Worm (Caenorhabditis elegans) whole organism, L4 larva: ENCODE measurements around the gene Y53F4B.17.

Source experiments
- F10B5.3 ChIP-seq: sonication (generic microtip); optimal IDR thresholded peaks from 2 replicates; lab custom pipeline; 2016; ENCODE audit warnings: mild to moderate bottlenecking, missing genetic modification characterization, missing compliant biosample characterization
- F44E2.7 ChIP-seq: fragments of 200-800 bp; sonication (Bioruptor generic); IDR thresholded peaks from 2 replicates; pipeline ENCODE4 v2.1.2; 2022; ENCODE audit warnings: missing genetic modification characterization, missing compliant biosample characterization
- R02D3.7 ChIP-seq: fragments of 150-350 bp; sonication (generic microtip); optimal IDR thresholded peaks from 3 replicates; lab custom pipeline; 2014; ENCODE audit warnings: missing biosample characterization, missing genetic modification characterization
- T20F7.1 ChIP-seq: fragments of 200-800 bp; sonication (Bioruptor generic); optimal IDR thresholded peaks from 2 replicates; lab custom pipeline; 2018; ENCODE audit warnings: mild to moderate bottlenecking, missing genetic modification characterization, missing compliant biosample characterization
- Y48G9A.11 ChIP-seq: fragments of 200-800 bp; sonication (Bioruptor generic); IDR thresholded peaks from 2 replicates; pipeline ENCODE4 v1.3.6; 2022; ENCODE audit warnings: missing genetic modification reagents, missing genetic modification characterization, missing compliant biosample characterization
- aha-1 ChIP-seq: fragments of 150-350 bp; peaks from one replicate; lab custom pipeline; 2014; ENCODE audit warnings: missing biosample characterization, missing genetic modification characterization
- attf-4 ChIP-seq: sonication (generic microtip); optimal IDR thresholded peaks from 3 replicates; lab custom pipeline; 2017; ENCODE audit warnings: missing biosample characterization, missing genetic modification characterization
- ceh-28 ChIP-seq: fragments of 150-350 bp; optimal IDR thresholded peaks from 2 replicates; lab custom pipeline; 2014; ENCODE audit warnings: missing biosample characterization, missing genetic modification reagents, missing genetic modification characterization
- ceh-44 ChIP-seq: fragments of 200-800 bp; sonication (Bioruptor generic); IDR thresholded peaks from 2 replicates; pipeline ENCODE4 v1.3.6; 2022; ENCODE audit warnings: missing genetic modification reagents, missing genetic modification characterization, missing compliant biosample characterization
- ceh-62 ChIP-seq: sonication (generic microtip); optimal IDR thresholded peaks from 2 replicates; lab custom pipeline; 2017; ENCODE audit warnings: missing biosample characterization, missing genetic modification characterization
- cey-2 ChIP-seq: sonication (generic microtip); optimal IDR thresholded peaks from 3 replicates; lab custom pipeline; 2017; ENCODE audit warnings: missing genetic modification characterization, mild to moderate bottlenecking, missing compliant biosample characterization, antibody characterized with exemption, borderline replicate concordance; ENCODE audit not compliant: insufficient read depth
- ctbp-1 ChIP-seq: fragments of 200-800 bp; sonication (Bioruptor generic); IDR thresholded peaks from 2 replicates; pipeline ENCODE4 v1.3.6; 2022; ENCODE audit warnings: missing genetic modification reagents, missing genetic modification characterization, missing compliant biosample characterization
- daf-12 ChIP-seq: fragments of 150-350 bp; optimal IDR thresholded peaks from 2 replicates; lab custom pipeline; 2014; ENCODE audit warnings: missing biosample characterization, missing genetic modification reagents, missing genetic modification characterization
- daf-16 ChIP-seq, 3 experiments: sonication (generic microtip); optimal IDR thresholded peaks; 2 replicates each; lab custom pipeline; 2016 to 2017; ENCODE audit warnings: missing genetic modification characterization in 3 of 3, missing genetic modification reagents in 3 of 3, mild to moderate bottlenecking in 2 of 3, missing compliant biosample characterization in 2 of 3, missing biosample characterization in 1 of 3, moderate library complexity in 1 of 3
- dmd-6 ChIP-seq: fragments of 200-800 bp; sonication (Bioruptor generic); IDR thresholded peaks from 2 replicates; pipeline ENCODE4 v1.3.6; 2022; ENCODE audit warnings: missing genetic modification reagents, missing genetic modification characterization, missing compliant biosample characterization
- duxl-1 ChIP-seq: sonication (generic microtip); optimal IDR thresholded peaks from 2 replicates; lab custom pipeline; 2016; ENCODE audit warnings: mild to moderate bottlenecking, missing genetic modification characterization, moderate library complexity, missing compliant biosample characterization; ENCODE audit not compliant: poor library complexity
- fkh-10 ChIP-seq: fragments of 150-350 bp; optimal IDR thresholded peaks from 2 replicates; lab custom pipeline; 2014; ENCODE audit warnings: missing biosample characterization, missing genetic modification reagents, missing genetic modification characterization
- fos-1 ChIP-seq: fragments of 150-350 bp; optimal IDR thresholded peaks from 2 replicates; lab custom pipeline; 2014; ENCODE audit warnings: missing biosample characterization, missing genetic modification characterization
- lin-1 ChIP-seq: fragments of 200-800 bp; sonication (Bioruptor generic); IDR thresholded peaks from 2 replicates; pipeline ENCODE4 v1.3.6; 2022; ENCODE audit warnings: missing genetic modification reagents, missing genetic modification characterization, missing compliant biosample characterization
- lin-13 ChIP-seq: fragments of 150-350 bp; optimal IDR thresholded peaks from 2 replicates; lab custom pipeline; 2014; ENCODE audit warnings: missing biosample characterization, missing genetic modification reagents, missing genetic modification characterization
- lin-15B ChIP-seq: fragments of 150-350 bp; sonication (generic microtip); optimal IDR thresholded peaks from 3 replicates; lab custom pipeline; 2014; ENCODE audit warnings: missing biosample characterization, missing genetic modification characterization
- lin-38 ChIP-seq: fragments of 200-800 bp; sonication (Bioruptor generic); IDR thresholded peaks from 2 replicates; pipeline ENCODE4 v1.3.6; 2022; ENCODE audit warnings: missing genetic modification reagents, missing genetic modification characterization, missing compliant biosample characterization
- lin-39 ChIP-seq: fragments of 150-350 bp; optimal IDR thresholded peaks from 2 replicates; lab custom pipeline; 2014; ENCODE audit warnings: missing biosample characterization, missing genetic modification reagents, missing genetic modification characterization
- lir-3 ChIP-seq: sonication (generic microtip); optimal IDR thresholded peaks from 2 replicates; lab custom pipeline; 2016; ENCODE audit warnings: mild to moderate bottlenecking, missing genetic modification characterization, missing compliant biosample characterization
- lsy-2 ChIP-seq, 2 experiments: fragments of 150-350 bp in 1 of 2; sonication (generic microtip) in 1 of 2; optimal IDR thresholded peaks; 2 replicates each; lab custom pipeline; 2014 to 2017; ENCODE audit warnings: missing biosample characterization in 2 of 2, missing genetic modification characterization in 2 of 2
- madf-5 ChIP-seq, 2 experiments: fragments of 200-800 bp; sonication (Bioruptor generic); IDR thresholded peaks; 2 replicates each; pipeline ENCODE4 v1.3.6; 2022; ENCODE audit warnings: missing compliant biosample characterization in 2 of 2, missing genetic modification characterization in 2 of 2
- mdt-29 ChIP-seq: fragments of 200-800 bp; sonication (Bioruptor generic); IDR thresholded peaks from 2 replicates; pipeline ENCODE4 v1.3.6; 2022; ENCODE audit warnings: missing genetic modification reagents, missing genetic modification characterization, missing compliant biosample characterization
- mes-2 ChIP-seq: sonication (generic microtip); optimal IDR thresholded peaks from 2 replicates; lab custom pipeline; 2016; ENCODE audit warnings: missing genotype, mild to moderate bottlenecking, missing genetic modification characterization, missing compliant biosample characterization; ENCODE audit not compliant: poor library complexity, severe bottlenecking
- mxl-3 ChIP-seq: fragments of 200-800 bp; sonication (Bioruptor generic); optimal IDR thresholded peaks from 2 replicates; lab custom pipeline; 2018; ENCODE audit warnings: mild to moderate bottlenecking, missing genetic modification characterization, missing compliant biosample characterization
- nhr-237 ChIP-seq: sonication (generic microtip); optimal IDR thresholded peaks from 2 replicates; lab custom pipeline; 2017; ENCODE audit warnings: missing biosample characterization, missing genetic modification characterization
- nhr-25 ChIP-seq: sonication (generic microtip); optimal IDR thresholded peaks from 2 replicates; lab custom pipeline; 2017; ENCODE audit warnings: missing genetic modification characterization, mild to moderate bottlenecking, missing compliant biosample characterization, antibody characterized with exemption, moderate library complexity, borderline replicate concordance; ENCODE audit not compliant: insufficient read depth
- nhr-77 ChIP-seq: fragments of 150-350 bp; optimal IDR thresholded peaks from 2 replicates; lab custom pipeline; 2014; ENCODE audit warnings: missing biosample characterization, missing genetic modification characterization
- pqm-1 ChIP-seq: sonication (generic microtip); optimal IDR thresholded peaks from 2 replicates; lab custom pipeline; 2017; ENCODE audit warnings: missing biosample characterization, missing genetic modification characterization
- skn-1 ChIP-seq: fragments of 150-350 bp; optimal IDR thresholded peaks from 2 replicates; lab custom pipeline; 2014; ENCODE audit warnings: missing biosample characterization, missing genetic modification characterization
- snpc-1.2 ChIP-seq: fragments of 200-800 bp; sonication (Bioruptor generic); IDR thresholded peaks from 2 replicates; pipeline ENCODE4 v1.3.6; 2022; ENCODE audit warnings: missing genetic modification reagents, missing genetic modification characterization, missing compliant biosample characterization
- snpc-4 ChIP-seq: fragments of 150-350 bp; optimal IDR thresholded peaks from 2 replicates; lab custom pipeline; 2014; ENCODE audit warnings: missing biosample characterization, missing genetic modification characterization
- unc-130 ChIP-seq: sonication (generic microtip); optimal IDR thresholded peaks from 2 replicates; lab custom pipeline; 2016; ENCODE audit warnings: missing genetic modification reagents, missing genetic modification characterization, missing compliant biosample characterization
- unc-62 ChIP-seq, 3 experiments: fragments of 150-350 bp in 1 of 3; sonication (generic microtip); optimal IDR thresholded peaks in 2 of 3; peaks in 1 of 3; 1 replicate in 1 of 3; 2 replicates in 2 of 3; lab custom pipeline; 2014 to 2017; ENCODE audit warnings: missing biosample characterization in 3 of 3, missing genetic modification characterization in 3 of 3, missing genetic modification reagents in 3 of 3, missing genotype in 1 of 3
- zip-2 ChIP-seq: fragments of 150-350 bp; optimal IDR thresholded peaks from 2 replicates; lab custom pipeline; 2014; ENCODE audit warnings: missing biosample characterization, missing genetic modification characterization
- ztf-7 ChIP-seq: fragments of 150-350 bp; optimal IDR thresholded peaks from 2 replicates; lab custom pipeline; 2014; ENCODE audit warnings: missing biosample characterization, missing genetic modification characterization

Y53F4B.17 gene

DNA sequence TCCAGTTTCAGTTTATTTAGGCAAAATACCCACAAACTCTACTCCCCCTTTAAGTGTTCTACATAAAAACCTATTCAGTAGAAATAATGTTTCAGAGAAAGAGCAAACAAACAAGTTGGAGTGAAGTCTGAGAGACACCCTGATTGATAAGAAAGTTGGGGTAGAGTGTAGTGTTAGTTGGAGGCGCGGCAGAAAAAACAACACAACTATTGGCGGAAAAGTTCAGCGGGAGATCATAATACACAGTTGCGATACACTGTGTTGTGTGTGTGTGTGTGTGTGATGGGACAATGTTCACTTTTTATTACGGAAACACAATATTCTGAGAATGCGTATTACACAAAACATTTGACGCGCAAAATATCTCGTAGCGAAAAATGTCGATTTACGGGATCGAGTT lies 16.3 kb downstream of the Y53F4B.17 start (continued):
- no peak for TF ChIP-seq T20F7.1 (GFP tag; lab: Kevin White, UChicago)

DNA sequence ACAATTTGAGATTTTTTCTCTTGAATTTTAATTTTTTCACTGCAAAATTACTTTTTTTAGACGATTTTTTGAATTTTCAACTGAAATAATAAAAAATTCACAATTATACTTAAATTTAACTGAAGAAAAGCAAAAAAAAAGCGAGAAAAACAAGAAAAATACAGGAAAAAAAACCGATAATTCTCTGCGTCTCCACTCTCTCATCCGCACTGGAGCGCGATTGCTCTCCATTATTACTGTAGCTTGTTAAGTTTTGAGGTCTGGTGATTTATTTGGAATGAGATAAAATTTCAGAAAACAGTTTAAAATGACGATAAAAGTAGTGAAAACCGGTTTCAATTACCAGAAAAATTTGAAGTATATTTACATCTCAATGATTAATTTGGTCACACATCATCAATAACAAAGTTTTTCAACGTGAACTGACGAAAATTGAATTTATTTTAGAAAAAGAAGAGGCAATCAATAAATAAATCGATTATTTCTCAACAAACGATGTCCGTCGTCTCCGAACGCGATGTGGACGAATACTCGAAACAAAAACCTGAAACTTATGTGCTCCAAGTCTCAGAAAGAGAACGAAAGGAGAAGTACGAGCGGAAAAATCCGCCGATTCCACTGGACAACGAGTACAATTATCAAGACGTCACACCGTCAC lies 18.5 kb downstream of the Y53F4B.17 start, which contains the start of gene Y53F4B.19:
TSS of gene Y53F4B.19 (plus strand) at position 157 of the 658 bp plus-strand sequence.
- TF ChIP-seq unc-130 (GFP tag; lab: Kevin White, UChicago) (peak; percentile 44), mdt-29 (GFP tag; lab: Robert Waterston, UW) (no peak), lin-38 (peak; percentile 93), aha-1 (tag; lab: Kevin White, UChicago) (peak; percentile 86), unc-62 (GFP tag; optimal IDR thresholded peaks at IDR 0.05 in 1 of 2; lab: Kevin White, UChicago) (peak in 1 of 2 experiments; percentile 96), unc-62 (tag; optimal IDR thresholded peaks at IDR 0.05; lab: Kevin White, UChicago) (no peak), ztf-7 (tag; lab: Kevin White, UChicago) (no peak)

DNA sequence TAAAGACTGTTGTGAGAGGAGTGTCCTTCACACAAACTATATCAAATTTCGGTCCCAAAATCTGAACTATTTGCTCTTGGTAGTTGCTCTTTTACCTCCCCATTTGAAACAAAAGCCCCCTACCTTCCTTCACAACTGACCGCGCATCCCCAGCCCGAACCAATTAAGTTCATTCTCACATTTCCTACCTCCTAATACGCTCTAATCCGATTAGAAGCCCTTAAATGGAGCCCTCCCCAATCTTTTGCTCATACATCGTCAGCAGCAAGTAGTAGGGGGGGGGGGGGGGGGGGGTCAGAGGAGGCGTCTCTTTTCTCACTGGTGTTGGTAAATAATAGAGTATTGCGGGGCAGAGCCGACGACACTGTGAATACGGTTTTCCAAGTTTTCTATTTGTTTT lies 22.1 kb downstream of the Y53F4B.17 start:
- TF ChIP-seq Y48G9A.11 (GFP tag; lab: Robert Waterston, UW) (no peak), snpc-4 (tag; lab: Kevin White, UChicago) (no peak), mxl-3 (GFP tag; lab: Kevin White, UChicago) (no peak), cey-2 (tag; lab: Kevin White, UChicago) (no peak), ctbp-1 (no peak), fkh-10 (no peak), aha-1 (tag; lab: Kevin White, UChicago) (peak; percentile 43)

DNA sequence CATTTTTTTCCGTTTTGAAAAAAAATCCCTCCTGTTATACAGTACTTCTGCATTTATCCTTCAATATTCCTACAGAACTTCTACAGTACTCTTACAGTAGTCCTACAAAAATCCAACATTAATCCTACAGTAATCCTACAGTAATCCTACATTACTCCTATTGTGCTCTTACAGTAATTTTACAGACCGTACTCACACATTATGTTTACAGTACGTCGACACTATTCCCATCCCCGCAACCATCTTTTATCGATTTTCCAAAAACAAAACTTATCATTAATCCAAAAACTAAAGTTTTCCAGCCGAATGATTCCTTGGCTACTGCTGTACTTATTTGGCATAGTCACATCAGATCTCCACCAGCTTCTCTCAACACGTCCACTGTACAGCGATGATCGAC lies 25.7 kb downstream of the Y53F4B.17 start, which contains the start of gene Y53F4B.20:
TSS of gene Y53F4B.20 (plus strand) at position 301 of the 400 bp plus-strand sequence.
- TF ChIP-seq daf-12 (tag; lab: Kevin White, UChicago) (no peak), ceh-62 (tag; lab: Kevin White, UChicago) (no peak), F10B5.3 (tag; lab: Kevin White, UChicago) (no peak), daf-16 (GFP tag; optimal IDR thresholded peaks at IDR 0.05; lab: Kevin White, UChicago) (no peak), daf-16 (tag; optimal IDR thresholded peaks at IDR 0.05; lab: Kevin White, UChicago) (no peak), lin-13 (GFP tag; lab: Kevin White, UChicago) (no peak), ctbp-1 (no peak), dmd-6 (no peak), nhr-237 (no peak), snpc-4 (tag; lab: Kevin White, UChicago) (no peak), snpc-1.2 (GFP tag; lab: Robert Waterston, UW) (no peak), lin-1 (GFP tag; lab: Robert Waterston, UW) (no peak), pqm-1 (tag; lab: Kevin White, UChicago) (no peak), F44E2.7 (no peak)

DNA sequence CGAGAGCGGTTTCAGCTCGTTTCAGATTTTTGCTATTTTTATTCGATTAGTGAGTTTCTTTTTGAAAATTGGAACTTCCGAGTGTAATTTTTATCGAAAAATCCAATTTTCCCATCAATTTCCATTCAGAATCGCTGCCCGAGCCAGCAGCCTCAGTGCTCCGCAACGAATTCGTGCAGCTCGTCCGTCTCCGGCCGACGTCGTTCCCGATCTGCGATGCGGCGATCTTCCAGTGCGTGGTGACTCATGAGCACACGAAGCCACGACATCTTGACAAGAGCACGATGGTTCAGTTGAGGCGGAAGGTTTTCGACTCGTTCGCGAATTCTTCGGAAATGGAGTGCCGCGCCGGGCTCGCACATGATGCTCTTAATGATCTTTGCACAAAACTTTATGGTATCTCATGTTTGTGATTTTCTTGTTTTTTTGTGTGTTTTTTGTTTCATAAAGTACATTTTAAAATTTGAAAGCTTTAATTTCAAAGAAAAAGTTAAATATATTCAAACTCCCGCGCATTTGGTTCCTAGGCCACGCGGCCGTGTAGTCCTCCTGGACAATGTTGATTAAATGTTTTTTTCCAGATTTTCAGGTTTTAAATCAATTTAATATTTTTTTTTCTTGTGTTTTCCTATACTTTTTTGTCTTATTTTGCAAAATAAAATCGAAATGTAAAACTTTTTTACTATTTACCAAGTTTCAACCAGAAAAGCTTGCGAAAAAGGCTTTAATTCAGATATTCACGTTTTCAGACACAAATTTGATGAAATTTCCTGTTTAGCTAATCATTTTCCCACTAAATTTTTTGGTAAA lies 30.8 kb downstream of the Y53F4B.17 start:
- TF ChIP-seq nhr-77 (tag; lab: Kevin White, UChicago) (no peak), ceh-28 (tag; lab: Kevin White, UChicago) (no peak), dmd-6 (peak; percentile 54), lsy-2 (tag; optimal IDR thresholded peaks at IDR 0.05; lab: Kevin White, UChicago) (no peak), mes-2 (tag; lab: Kevin White, UChicago) (peak; percentile 98), ztf-7 (tag; lab: Kevin White, UChicago) (no peak), madf-5 (GFP tag; IDR thresholded peaks at IDR 0.05; lab: Robert Waterston, UW) (no peak), lir-3 (tag; lab: Kevin White, UChicago) (no peak), R02D3.7 (tag; lab: Kevin White, UChicago) (no peak), lin-15B (tag; lab: Kevin White, UChicago) (no peak), zip-2 (tag; lab: Kevin White, UChicago) (no peak), lin-39 (tag; lab: Kevin White, UChicago) (no peak), nhr-25 (tag; lab: Kevin White, UChicago) (no peak), snpc-1.2 (GFP tag; lab: Robert Waterston, UW) (no peak), duxl-1 (tag; lab: Kevin White, UChicago) (no peak), skn-1 (no peak), lin-1 (GFP tag; lab: Robert Waterston, UW) (no peak), attf-4 (tag; lab: Kevin White, UChicago) (no peak), ceh-44 (GFP tag; lab: Robert Waterston, UW) (no peak), fos-1 (tag; lab: Kevin White, UChicago) (no peak)
